Worm (Caenorhabditis elegans) whole organism, L4/young adult: ENCODE data around the gene grl-3.

Experiments
- W03F9.2 ChIP-seq: fragments of 150-350 bp; optimal IDR thresholded peaks from 2 replicates; lab custom pipeline; 2014; ENCODE audit warnings: missing biosample characterization, missing genetic modification characterization
- him-1 ChIP-seq: sonication (generic microtip); optimal IDR thresholded peaks from 2 replicates; lab custom pipeline; 2016; ENCODE audit warnings: missing genotype, missing genetic modification reagents, missing genetic modification characterization, missing compliant biosample characterization

ce11 chrV:11449404-11449803 is 38.1 kb downstream of the grl-3 start:
- TF ChIP-seq him-1 (tag; lab: Kevin White, UChicago) (no peak), W03F9.2 (tag; lab: Kevin White, UChicago) (no peak)
